Worm (Caenorhabditis elegans) whole organism, L3 larva: ENCODE measurements around the gene Y38H6C.15.

Source experiments
- R02D3.7 ChIP-seq: fragments of 150-350 bp; optimal IDR thresholded peaks from 2 replicates; lab custom pipeline; 2014; ENCODE audit warnings: missing biosample characterization, missing genetic modification characterization
- ama-1 ChIP-seq: fragments of 150-350 bp; optimal IDR thresholded peaks from 2 replicates; lab custom pipeline; 2018
- ceh-28 ChIP-seq: fragments of 150-350 bp; optimal IDR thresholded peaks from 2 replicates; lab custom pipeline; 2014; ENCODE audit warnings: missing biosample characterization, missing genetic modification reagents, missing genetic modification characterization
- ceh-82 ChIP-seq: fragments of 150-350 bp; optimal IDR thresholded peaks from 2 replicates; lab custom pipeline; 2014; ENCODE audit warnings: missing biosample characterization, missing genetic modification characterization
- fkh-10 ChIP-seq: sonication (generic microtip); optimal IDR thresholded peaks from 2 replicates; lab custom pipeline; 2017; ENCODE audit warnings: missing biosample characterization, missing genetic modification reagents, missing genetic modification characterization
- nfya-1 ChIP-seq: sonication (generic microtip); optimal IDR thresholded peaks from 2 replicates; lab custom pipeline; 2017; ENCODE audit warnings: missing genetic modification characterization, mild to moderate bottlenecking, missing compliant biosample characterization, antibody characterized with exemption, moderate library complexity; ENCODE audit not compliant: insufficient read depth
- nhr-11 ChIP-seq: fragments of 150-350 bp; optimal IDR thresholded peaks from 2 replicates; lab custom pipeline; 2014; ENCODE audit warnings: missing biosample characterization, missing genetic modification characterization
- nhr-237 ChIP-seq: fragments of 150-350 bp; optimal IDR thresholded peaks from 2 replicates; lab custom pipeline; 2014; ENCODE audit warnings: missing biosample characterization, missing genetic modification characterization
- pqm-1 ChIP-seq: fragments of 150-350 bp; optimal IDR thresholded peaks from 2 replicates; lab custom pipeline; 2017; ENCODE audit warnings: missing biosample characterization, missing genetic modification characterization, inconsistent platforms
- skn-1 ChIP-seq: fragments of 150-350 bp; optimal IDR thresholded peaks from 2 replicates; lab custom pipeline; 2014; ENCODE audit warnings: missing biosample characterization, missing genetic modification characterization
- unc-62 ChIP-seq: fragments of 150-350 bp; sonication (generic microtip); optimal IDR thresholded peaks from 4 replicates; lab custom pipeline; 2014; ENCODE audit warnings: missing biosample characterization, missing genetic modification reagents, missing genetic modification characterization
- ztf-11 ChIP-seq: fragments of 150-350 bp; optimal IDR thresholded peaks from 2 replicates; lab custom pipeline; 2014; ENCODE audit warnings: missing biosample characterization, missing genetic modification characterization

ce11 chrV:20518927-20519326 is 17.2 kb downstream of the Y38H6C.15 start, which contains the start of gene Y38H6C.25:
- TF ChIP-seq unc-62 (GFP tag; lab: Kevin White, UChicago) (no peak), ztf-11 (no peak), ama-1 (no peak), fkh-10 (GFP tag; lab: Kevin White, UChicago) (no peak), pqm-1 (tag; lab: Kevin White, UChicago) (no peak), ceh-82 (no peak), R02D3.7 (tag; lab: Kevin White, UChicago) (no peak), ceh-28 (no peak), skn-1 (no peak), nfya-1 (tag; lab: Kevin White, UChicago) (no peak), nhr-237 (tag; lab: Kevin White, UChicago) (no peak), nhr-11 (tag; lab: Kevin White, UChicago) (no peak)
